Fruit fly (Drosophila melanogaster) whole organism, prepupa: ENCODE measurements around the gene Cpr64Ad.

ENCODE experiments used
- CG10669 ChIP-seq: fragments of 200-800 bp; sonication (Bioruptor generic); optimal IDR thresholded peaks from 3 replicates; lab custom pipeline; 2018; ENCODE audit warnings: missing biosample characterization, mild to moderate bottlenecking, missing genetic modification characterization, moderate library complexity
- CG11762 ChIP-seq: fragments of 200-800 bp; sonication (Bioruptor generic); optimal IDR thresholded peaks from 3 replicates; lab custom pipeline; 2016; ENCODE audit warnings: missing biosample characterization, missing genetic modification characterization; ENCODE audit not compliant: insufficient read depth
- CG15336 ChIP-seq: fragments of 200-800 bp; sonication (Bioruptor generic); IDR thresholded peaks from 2 replicates; pipeline ENCODE4 v1.3.6; 2022; ENCODE audit warnings: missing biosample characterization, missing genetic modification characterization
- CG1621 ChIP-seq: fragments of 200-800 bp; sonication (Bioruptor generic); optimal IDR thresholded peaks from 3 replicates; lab custom pipeline; 2018; ENCODE audit warnings: missing biosample characterization, mild to moderate bottlenecking, missing genetic modification characterization
- CG16779 ChIP-seq: fragments of 200-800 bp; sonication (Bioruptor generic); optimal IDR thresholded peaks from 3 replicates; lab custom pipeline; 2017; ENCODE audit warnings: missing biosample characterization, mild to moderate bottlenecking, missing genetic modification characterization
- CG32006 ChIP-seq: fragments of 200-800 bp; sonication (Bioruptor generic); optimal IDR thresholded peaks from 3 replicates; lab custom pipeline; 2017; ENCODE audit warnings: missing biosample characterization, mild to moderate bottlenecking, missing genetic modification characterization
- CG3919 ChIP-seq: fragments of 200-800 bp; sonication (Bioruptor generic); optimal IDR thresholded peaks from 3 replicates; lab custom pipeline; 2016; ENCODE audit warnings: missing biosample characterization, missing genetic modification characterization
- CG4318 ChIP-seq: fragments of 200-800 bp; sonication (Bioruptor generic); optimal IDR thresholded peaks from 3 replicates; lab custom pipeline; 2017; ENCODE audit warnings: missing biosample characterization, mild to moderate bottlenecking, missing genetic modification characterization
- CG6163 ChIP-seq: fragments of 200-800 bp; sonication (Bioruptor generic); IDR thresholded peaks from 3 replicates; pipeline ENCODE4 v1.3.6; 2022; ENCODE audit warnings: missing biosample characterization, missing genetic modification characterization
- CG6792 ChIP-seq: fragments of 200-800 bp; sonication (Bioruptor generic); optimal IDR thresholded peaks from 3 replicates; lab custom pipeline; 2016; ENCODE audit warnings: missing biosample characterization, missing genetic modification characterization
- CG6808 ChIP-seq: fragments of 200-800 bp; sonication (Bioruptor generic); optimal IDR thresholded peaks from 3 replicates; lab custom pipeline; 2017; ENCODE audit warnings: missing biosample characterization, missing genetic modification characterization, mild to moderate bottlenecking, moderate library complexity, missing genetic modification reagents
- CG6854 ChIP-seq: fragments of 200-800 bp; sonication (Bioruptor generic); optimal IDR thresholded peaks from 2 replicates; lab custom pipeline; 2017; ENCODE audit warnings: missing biosample characterization, mild to moderate bottlenecking, missing genetic modification characterization
- CG8119 ChIP-seq: fragments of 200-800 bp; sonication (Bioruptor generic); IDR thresholded peaks from 3 replicates; pipeline ENCODE4 v1.3.6; 2022; ENCODE audit warnings: missing biosample characterization, missing genetic modification characterization
- CG8632 ChIP-seq: fragments of 200-800 bp; sonication (Bioruptor generic); optimal IDR thresholded peaks from 3 replicates; lab custom pipeline; 2016; ENCODE audit warnings: missing biosample characterization, missing genetic modification characterization
- CG9139 ChIP-seq: fragments of 200-800 bp; sonication (Bioruptor generic); optimal IDR thresholded peaks from 3 replicates; lab custom pipeline; 2017; ENCODE audit warnings: missing biosample characterization, mild to moderate bottlenecking, missing genetic modification characterization
- Eip78C ChIP-seq: fragments of 200-800 bp; sonication (Bioruptor generic); peaks from one replicate; lab custom pipeline; 2016; ENCODE audit warnings: missing biosample characterization, missing genetic modification characterization
- Eip93F ChIP-seq: fragments of 200-800 bp; sonication (Bioruptor generic); optimal IDR thresholded peaks from 2 replicates; lab custom pipeline; 2016; ENCODE audit warnings: missing biosample characterization, mild to moderate bottlenecking, missing genetic modification characterization
- Ets96B ChIP-seq: fragments of 200-800 bp; optimal IDR thresholded peaks from 2 replicates; lab custom pipeline; 2019; ENCODE audit warnings: missing biosample characterization, mild to moderate bottlenecking, missing genetic modification characterization, moderate library complexity
- Gug ChIP-seq: fragments of 200-800 bp; sonication (Bioruptor generic); IDR thresholded peaks from 2 replicates; pipeline ENCODE4 v1.3.6; 2022; ENCODE audit warnings: missing biosample characterization, missing genetic modification characterization
- Hr38 ChIP-seq: sonication (Bioruptor generic); optimal IDR thresholded peaks from 2 replicates; lab custom pipeline; 2016; ENCODE audit warnings: missing biosample characterization, missing genetic modification characterization
- Hr4 ChIP-seq: fragments of 200-800 bp; sonication (Bioruptor generic); optimal IDR thresholded peaks from 3 replicates; lab custom pipeline; 2016; ENCODE audit warnings: missing biosample characterization, missing genetic modification characterization
- Met ChIP-seq: fragments of 200-800 bp; sonication (Bioruptor generic); optimal IDR thresholded peaks from 3 replicates; lab custom pipeline; 2016; ENCODE audit warnings: missing biosample characterization, missing genetic modification characterization
- Sox102F ChIP-seq: fragments of 200-800 bp; sonication (Bioruptor generic); optimal IDR thresholded peaks from 2 replicates; lab custom pipeline; 2016; ENCODE audit warnings: missing biosample characterization, mild to moderate bottlenecking, missing genetic modification characterization
- achi ChIP-seq: fragments of 200-800 bp; sonication (Bioruptor generic); optimal IDR thresholded peaks from 3 replicates; lab custom pipeline; 2016; ENCODE audit warnings: missing biosample characterization, missing genetic modification characterization
- dsx ChIP-seq: fragments of 200-800 bp; optimal IDR thresholded peaks from 3 replicates; lab custom pipeline; 2019; ENCODE audit warnings: missing biosample characterization, mild to moderate bottlenecking, missing genetic modification characterization, moderate library complexity; ENCODE audit not compliant: poor library complexity, severe bottlenecking
- eg ChIP-seq: fragments of 200-800 bp; sonication (Bioruptor generic); IDR thresholded peaks from 3 replicates; pipeline ENCODE4 v1.3.6; 2022; ENCODE audit warnings: missing biosample characterization, missing genetic modification characterization
- fd59A ChIP-seq: fragments of 200-800 bp; sonication (Bioruptor generic); optimal IDR thresholded peaks from 2 replicates; lab custom pipeline; 2017; ENCODE audit warnings: missing biosample characterization, mild to moderate bottlenecking, missing genetic modification characterization, missing genetic modification reagents
- fkh ChIP-seq: fragments of 200-800 bp; sonication (Bioruptor generic); optimal IDR thresholded peaks from 3 replicates; lab custom pipeline; 2017; ENCODE audit warnings: missing biosample characterization, mild to moderate bottlenecking, missing genetic modification characterization, moderate library complexity
- net ChIP-seq: fragments of 200-800 bp; sonication (Bioruptor generic); optimal IDR thresholded peaks from 3 replicates; lab custom pipeline; 2016; ENCODE audit warnings: missing biosample characterization, missing genetic modification characterization
- pdm3 ChIP-seq: fragments of 200-800 bp; sonication (Bioruptor generic); optimal IDR thresholded peaks from 3 replicates; lab custom pipeline; 2016; ENCODE audit warnings: missing biosample characterization, missing genetic modification characterization
- salr ChIP-seq, 2 experiments: fragments of 200-800 bp; sonication (Bioruptor generic); optimal IDR thresholded peaks; 3 replicates each; lab custom pipeline; 2016 to 2018; ENCODE audit warnings: missing biosample characterization in 2 of 2, missing genetic modification characterization in 2 of 2, mild to moderate bottlenecking in 1 of 2
- spab ChIP-seq: fragments of 200-800 bp; sonication (Bioruptor generic); optimal IDR thresholded peaks from 2 replicates; lab custom pipeline; 2017; ENCODE audit warnings: missing biosample characterization, mild to moderate bottlenecking, missing genetic modification characterization, missing genetic modification reagents
- ss ChIP-seq, 2 experiments: fragments of 200-800 bp; sonication (Bioruptor generic); optimal IDR thresholded peaks; 2 replicates in 1 of 2; 3 replicates in 1 of 2; lab custom pipeline; 2017 to 2018; ENCODE audit warnings: mild to moderate bottlenecking in 2 of 2, missing biosample characterization in 2 of 2, missing genetic modification characterization in 2 of 2, moderate library complexity in 1 of 2
- svp ChIP-seq: fragments of 200-800 bp; sonication (Bioruptor generic); peaks from one replicate; lab custom pipeline; 2016; ENCODE audit warnings: missing biosample characterization, missing genetic modification characterization
- vri ChIP-seq: fragments of 200-800 bp; sonication (Bioruptor generic); optimal IDR thresholded peaks from 3 replicates; lab custom pipeline; 2016; ENCODE audit warnings: missing biosample characterization, mild to moderate bottlenecking, missing genetic modification characterization

Cpr64Ad gene

DNA sequence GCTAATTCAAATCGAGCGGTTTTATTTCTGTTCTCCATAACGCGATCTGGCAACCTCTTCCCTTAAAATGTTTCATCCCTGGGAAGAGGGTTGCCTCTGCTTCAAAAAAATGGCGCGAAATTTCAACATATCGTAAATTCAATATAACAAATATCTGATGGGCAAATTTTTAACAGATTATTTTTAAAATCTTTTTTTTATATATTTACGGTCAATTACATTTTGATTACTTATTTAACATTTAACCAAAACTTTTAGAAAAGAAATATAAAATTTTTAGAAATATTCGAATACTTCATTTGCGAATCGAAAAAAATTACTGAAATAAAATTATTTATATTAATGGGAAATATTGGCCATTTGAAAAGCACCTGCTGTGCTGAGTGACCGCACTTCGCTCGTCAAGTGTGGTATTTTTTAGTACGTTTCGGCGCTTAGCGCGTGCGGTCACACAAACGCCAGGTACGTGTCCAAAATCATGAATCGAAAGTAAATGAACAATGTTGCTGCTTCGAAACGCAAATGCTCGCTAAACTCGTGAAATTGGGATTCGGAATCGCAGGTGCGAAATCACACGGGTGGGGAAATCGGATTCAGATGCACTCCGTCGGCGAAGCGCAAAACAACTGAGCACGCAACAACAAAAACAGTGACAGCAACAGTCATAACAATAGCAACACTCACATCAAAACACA, 45.1 kb upstream of the Cpr64Ad start, which contains the start of gene Ero1L (continued):
- TF ChIP-seq pdm3 (GFP tag; lab: Kevin White, UChicago) (peak; percentile 2), CG8632 (GFP tag; lab: Kevin White, UChicago) (no peak), eg (GFP tag; lab: Robert Waterston, UW) (peak; percentile 45; the same call in 2 of the 3 replicates), vri (GFP tag; lab: Kevin White, UChicago) (peak; percentile 25), dsx (GFP tag; lab: Kevin White, UChicago) (peak; percentile 76), ss (GFP tag; optimal IDR thresholded peaks at IDR 0.05; lab: Kevin White, UChicago) (peak in 1 of 2 experiments; percentile 8), Gug (GFP tag; lab: Robert Waterston, UW) (0 out of 2 replicates have a peak, but pooled peaks have one; percentile 9), Eip78C (GFP tag; lab: Kevin White, UChicago) (peak; percentile 49), fkh (GFP tag; lab: Kevin White, UChicago) (no peak), Met (peak; percentile 33), Hr38 (GFP tag; lab: Kevin White, UChicago) (no peak), CG1621 (tag; lab: Kevin White, UChicago) (no peak), net (peak; percentile 13), CG10669 (GFP tag; lab: Kevin White, UChicago) (no peak), CG6792 (GFP tag; lab: Kevin White, UChicago) (no peak), Eip93F (no peak), CG9139 (GFP tag; lab: Kevin White, UChicago) (no peak)
- TF ChIP-seq, all 60 proteins: peak for 21

DNA sequence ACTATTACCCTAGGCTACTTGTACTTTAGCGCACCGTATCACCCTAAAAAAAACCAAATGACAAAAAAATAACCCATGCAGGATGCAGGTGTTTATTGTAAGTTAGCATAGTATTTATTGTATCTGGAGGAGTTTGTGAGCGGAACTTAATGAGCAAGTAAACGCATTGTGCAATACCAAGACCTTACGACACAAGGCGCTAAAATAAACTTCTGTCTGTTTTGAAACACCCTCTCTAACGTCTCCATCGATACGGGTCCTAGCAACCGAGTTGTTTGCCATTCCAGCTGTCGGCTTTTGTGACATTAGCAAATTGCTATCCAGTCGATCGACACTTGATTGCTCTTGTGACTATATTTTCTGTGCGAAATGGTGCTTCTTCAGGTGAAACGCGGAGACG, 41.6 kb upstream of the Cpr64Ad start, which contains the start of gene CG18675:
Gene CG18675 (plus strand): TSS at position 301 of the 400 bp plus-strand sequence.
- TF ChIP-seq CG16779 (tag; lab: Kevin White, UChicago) (no peak), CG15336 (GFP tag; lab: Robert Waterston, UW) (no peak), Hr4 (GFP tag; lab: Kevin White, UChicago) (no peak), CG3919 (GFP tag; lab: Kevin White, UChicago) (no peak), Ets96B (tag; lab: Kevin White, UChicago) (no peak), Sox102F (GFP tag; lab: Kevin White, UChicago) (no peak), vri (GFP tag; lab: Kevin White, UChicago) (no peak), CG4318 (no peak), Eip93F (no peak), CG6854 (no peak), CG9139 (GFP tag; lab: Kevin White, UChicago) (no peak), CG6163 (GFP tag; lab: Robert Waterston, UW) (no peak)

DNA sequence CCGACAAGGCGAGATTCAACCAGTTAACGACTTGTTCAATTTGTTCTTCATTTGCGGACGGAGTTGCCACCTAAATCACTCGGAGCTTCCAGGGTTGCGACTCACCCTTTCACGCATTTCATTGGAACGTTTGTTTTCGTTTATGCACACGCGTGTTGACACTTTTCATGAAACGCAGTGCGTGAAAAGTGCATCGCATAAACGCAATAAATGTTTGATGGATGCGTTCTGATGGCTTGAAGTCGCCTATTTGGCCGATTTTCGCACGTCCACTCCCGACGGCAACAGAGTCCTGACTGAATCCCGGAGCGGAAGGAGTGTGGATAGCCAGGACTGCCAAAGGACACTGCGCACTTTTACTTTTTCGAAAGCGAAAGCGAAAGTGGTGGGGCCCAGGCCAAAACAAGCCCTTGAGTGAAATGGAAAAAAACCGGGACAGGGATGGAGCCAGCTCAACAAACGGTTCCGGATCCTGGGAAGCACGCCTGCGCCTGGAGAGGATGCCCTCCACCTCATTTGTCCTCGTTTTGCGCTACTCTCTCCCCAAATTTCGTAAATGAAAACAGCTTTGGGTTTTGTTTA, 37.1 kb upstream of the Cpr64Ad start, which contains the start of gene Teh4:
Gene Teh4 (minus strand): TSS at position 290 of the 582 bp plus-strand sequence.
- no peak for TF ChIP-seq achi (GFP tag; lab: Kevin White, UChicago)
- no peak for TF ChIP-seq CG11762 (GFP tag; lab: Kevin White, UChicago)
- TF ChIP-seq CG6808: peak; percentile 61
- TF ChIP-seq fkh (GFP tag; lab: Kevin White, UChicago): no peak
- TF ChIP-seq CG1621 (tag; lab: Kevin White, UChicago): peak; percentile 38
- TF ChIP-seq CG32006 (GFP tag; lab: Kevin White, UChicago): no peak
- TF ChIP-seq eg (GFP tag; lab: Robert Waterston, UW): 0 out of 3 replicates have a peak, but pooled peaks have one; percentile 34
- peak in 1 of 2 experiments; percentile 25 for TF ChIP-seq salr (GFP tag; optimal IDR thresholded peaks at IDR 0.05; lab: Kevin White, UChicago)
- TF ChIP-seq Ets96B (tag; lab: Kevin White, UChicago): peak; percentile 50
- peak; percentile 45 for TF ChIP-seq spab
- peak in 1 of 2 experiments; percentile 72 for TF ChIP-seq ss (GFP tag; optimal IDR thresholded peaks at IDR 0.05; lab: Kevin White, UChicago)
- TF ChIP-seq net: peak; percentile 5
- TF ChIP-seq CG9139 (GFP tag; lab: Kevin White, UChicago): peak; percentile 44
- TF ChIP-seq CG8119 (GFP tag; lab: Robert Waterston, UW): 0 out of 3 replicates have a peak, but pooled peaks have one; percentile 21
- peak; percentile 46 for TF ChIP-seq svp (GFP tag; lab: Kevin White, UChicago)
- TF ChIP-seq fd59A (GFP tag; lab: Kevin White, UChicago): peak; percentile 24
